Fruit fly (Drosophila melanogaster): Measurements from ENCODE around the gene CG31446.

Gene CG31446

DNA sequence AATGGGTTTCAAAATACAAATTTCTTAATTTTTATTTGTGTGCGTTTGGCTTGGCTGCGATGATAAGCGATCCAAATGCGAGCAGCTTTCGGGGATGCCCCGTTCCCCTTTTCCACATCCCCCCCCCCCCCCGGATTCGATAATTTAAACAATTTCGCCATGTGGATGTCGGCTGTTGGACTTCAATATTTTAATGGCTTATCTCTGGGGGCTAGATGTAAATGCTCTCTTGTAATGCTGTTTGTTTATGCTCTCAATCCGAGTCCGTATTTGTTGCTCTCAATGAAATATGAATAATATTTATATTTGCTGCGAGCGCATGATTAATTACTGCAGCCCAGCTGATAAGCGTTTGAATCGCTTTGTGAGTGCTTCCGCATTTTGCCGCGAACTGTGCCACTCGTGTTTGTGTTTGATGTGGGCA lies 15.3 kb upstream of the CG31446 start (continued):
- TF ChIP-seq Six4 (GFP tag; optimal IDR thresholded peaks at IDR 0.05) (no peak), D19A (tag; optimal IDR thresholded peaks at IDR 0.05) (no peak), twi (tag; optimal IDR thresholded peaks at IDR 0.05) (peak; percentile 65), fru (optimal IDR thresholded peaks at IDR 0.05) (no peak), ac (GFP tag; optimal IDR thresholded peaks at IDR 0.05) (no peak), CG10543 (GFP tag; optimal IDR thresholded peaks at IDR 0.05) (no peak), CG3726 (GFP tag; IDR thresholded peaks at IDR 0.05) (0 out of 3 replicates have a peak, but pooled peaks have one; percentile 20), run (tag; optimal IDR thresholded peaks at IDR 0.05) (no peak), al (GFP tag; IDR thresholded peaks at IDR 0.05) (no peak), CG10462 (GFP tag; optimal IDR thresholded peaks at IDR 0.05) (no peak), Nf-YA (GFP tag; IDR thresholded peaks at IDR 0.05) (no peak), ttk (GFP tag; IDR thresholded peaks at IDR 0.05) (no peak), lov (optimal IDR thresholded peaks at IDR 0.05) (no peak), lov (GFP tag; IDR thresholded peaks at IDR 0.05) (no peak), CG12299 (tag; optimal IDR thresholded peaks at IDR 0.05) (no peak), crc (GFP tag; optimal IDR thresholded peaks at IDR 0.05) (no peak), shn (GFP tag; optimal IDR thresholded peaks at IDR 0.05) (no peak), rib (GFP tag; IDR thresholded peaks at IDR 0.05) (no peak), CG32532 (GFP tag; IDR thresholded peaks at IDR 0.05) (no peak), lmd (GFP tag; IDR thresholded peaks at IDR 0.05) (no peak), hb (GFP tag; IDR thresholded peaks at IDR 0.05; ENCODE audit: partially characterized antibody) (no peak), CG13287 (GFP tag; IDR thresholded peaks at IDR 0.05; ENCODE audit: partially characterized antibody) (no peak), CG15514 (GFP tag; optimal IDR thresholded peaks at IDR 0.05) (no peak), D19B (GFP tag; optimal IDR thresholded peaks at IDR 0.05) (no peak), trem (tag; optimal IDR thresholded peaks at IDR 0.05) (no peak), gsb-n (tag; optimal IDR thresholded peaks at IDR 0.05) (no peak), CG10565 (GFP tag; optimal IDR thresholded peaks at IDR 0.05) (no peak), CG12769 (tag; optimal IDR thresholded peaks at IDR 0.05) (no peak), CHES-1-like (GFP tag; optimal IDR thresholded peaks at IDR 0.05) (no peak), pb (GFP tag; optimal IDR thresholded peaks at IDR 0.05) (no peak), CG15696 (tag; optimal IDR thresholded peaks at IDR 0.05) (peak; percentile 45), CG16863 (GFP tag; optimal IDR thresholded peaks at IDR 0.05) (no peak), CG9215 (GFP tag; IDR thresholded peaks at IDR 0.05) (no peak), onecut (GFP tag; IDR thresholded peaks at IDR 0.05) (no peak), CG34224 (GFP tag; IDR thresholded peaks at IDR 0.05; ENCODE audit: partially characterized antibody) (no peak), tna (GFP tag; IDR thresholded peaks at IDR 0.05; ENCODE audit: partially characterized antibody) (no peak), grn (GFP tag; optimal IDR thresholded peaks at IDR 0.05) (no peak), Atf3 (GFP tag; optimal IDR thresholded peaks at IDR 0.05) (no peak), so (GFP tag; IDR thresholded peaks at IDR 0.05) (no peak), amos (GFP tag; IDR thresholded peaks at IDR 0.05; ENCODE audit: partially characterized antibody) (no peak), E2f2 (GFP tag; IDR thresholded peaks at IDR 0.05) (no peak; the same call in 1 of the 2 replicates), tio (GFP tag; optimal IDR thresholded peaks at IDR 0.05) (no peak), CG10431 (GFP tag; optimal IDR thresholded peaks at IDR 0.05) (peak; percentile 35), oc (tag; optimal IDR thresholded peaks at IDR 0.05) (peak; percentile 67), gem (tag; optimal IDR thresholded peaks at IDR 0.05) (peak; percentile 17), CG16779 (GFP tag; IDR thresholded peaks at IDR 0.05) (no peak), CG10654 (GFP tag; optimal IDR thresholded peaks at IDR 0.05) (no peak), Deaf1 (tag; optimal IDR thresholded peaks at IDR 0.05) (no peak), chn (GFP tag; optimal IDR thresholded peaks at IDR 0.05) (no peak), CG12071 (GFP tag; optimal IDR thresholded peaks at IDR 0.05) (peak; percentile 21), CG11560 (tag; IDR thresholded peaks at IDR 0.05) (no peak), luna (GFP tag; optimal IDR thresholded peaks at IDR 0.05) (no peak), CG9437 (GFP tag; optimal IDR thresholded peaks at IDR 0.05) (no peak)

Measured in whole organism, embryonic.